Worm (Caenorhabditis elegans): ENCODE measurements around the gene Y60C6A.3.

- TF ChIP-seq elt-3 (tag; optimal IDR thresholded peaks at IDR 0.05) (no peak), ztf-11 (tag; optimal IDR thresholded peaks at IDR 0.05) (no peak), sem-2 (GFP tag; optimal IDR thresholded peaks at IDR 0.05) (no peak), unc-62 (GFP tag; optimal IDR thresholded peaks at IDR 0.05) (no peak), nhr-237 (tag; optimal IDR thresholded peaks at IDR 0.05) (no peak), mep-1 (tag; optimal IDR thresholded peaks at IDR 0.05) (no peak), snpc-4 (tag; optimal IDR thresholded peaks at IDR 0.05) (no peak), ceh-39 (tag; optimal IDR thresholded peaks at IDR 0.05) (no peak), lsy-2 (tag; optimal IDR thresholded peaks at IDR 0.05) (no peak), nhr-76 (tag; optimal IDR thresholded peaks at IDR 0.05) (no peak), nhr-28 (tag; optimal IDR thresholded peaks at IDR 0.05) (no peak), mab-5 (tag; optimal IDR thresholded peaks at IDR 0.05) (no peak), tbx-8 (GFP tag; optimal IDR thresholded peaks at IDR 0.05) (no peak)
These were observed 31.5 kb upstream of the Y60C6A.3 start, which contains the start of gene hil-4 for ce11 chrV:4754123-4754522.
